Fruit fly (Drosophila melanogaster): ENCODE data around the gene Grl36b.

Gene Grl36b

DNA sequence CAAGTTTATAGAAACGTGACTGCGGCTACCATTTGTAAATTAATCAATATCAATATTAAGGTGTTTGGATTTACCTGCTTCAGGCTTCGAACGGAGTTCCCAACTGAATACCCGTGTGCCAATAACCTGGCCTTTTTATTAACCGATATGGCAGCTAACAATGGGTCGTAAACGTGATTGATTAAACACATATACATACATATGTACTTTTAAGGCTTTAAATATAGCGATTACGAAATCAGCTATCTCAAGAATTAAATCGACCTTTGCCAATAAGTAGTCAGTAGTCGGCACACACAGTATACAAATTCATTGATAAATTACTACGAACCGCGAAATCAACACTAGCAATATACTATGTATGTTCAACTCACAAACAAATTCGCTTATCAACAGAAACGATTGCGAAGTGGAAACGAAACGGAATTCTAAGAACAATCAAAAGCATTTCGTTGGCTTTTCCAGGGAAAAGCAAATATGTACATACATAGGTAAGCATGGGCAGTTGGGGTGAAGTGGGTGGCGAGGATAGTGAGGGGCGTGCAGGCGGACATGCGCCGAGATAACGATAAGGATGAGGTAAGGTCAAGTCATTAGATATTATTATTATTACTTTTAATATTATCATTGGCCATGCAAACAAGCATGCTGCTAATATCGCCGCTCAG is 23.1 kb upstream of the Grl36b start (continued):
- no peak for TF ChIP-seq CG11085 (GFP tag; IDR thresholded peaks at IDR 0.05)
- TF ChIP-seq mam (GFP tag; optimal IDR thresholded peaks at IDR 0.05): no peak
- peak; percentile 56 for TF ChIP-seq dmrt99B (tag; optimal IDR thresholded peaks at IDR 0.05)
- TF ChIP-seq CG1602 (GFP tag; optimal IDR thresholded peaks at IDR 0.05): peak; percentile 13
- TF ChIP-seq CG1233 (GFP tag; optimal IDR thresholded peaks at IDR 0.05): peak; percentile 88
- peak in 1 of 2 experiments; percentile 26 for TF ChIP-seq insv (GFP tag; optimal IDR thresholded peaks at IDR 0.05)
- 0 out of 2 replicates have a peak, but pooled peaks have one; percentile 7 for TF ChIP-seq CG31224 (GFP tag; IDR thresholded peaks at IDR 0.05)
- TF ChIP-seq Usf (GFP tag; optimal IDR thresholded peaks at IDR 0.05): no peak
- TF ChIP-seq prd (optimal IDR thresholded peaks at IDR 0.05): no peak
- no peak; the same call in 2 of the 3 replicates for TF ChIP-seq prd (GFP tag; IDR thresholded peaks at IDR 0.05)
- peak; percentile 84 for TF ChIP-seq CG3407 (GFP tag; optimal IDR thresholded peaks at IDR 0.05)
- TF ChIP-seq amos (GFP tag; IDR thresholded peaks at IDR 0.05; ENCODE audit: partially characterized antibody): no peak; the same call in 1 of the 2 replicates
- no peak; the same call in 1 of the 2 replicates for TF ChIP-seq seq (GFP tag; IDR thresholded peaks at IDR 0.05)
- TF ChIP-seq zen (tag; optimal IDR thresholded peaks at IDR 0.05): no peak
- TF ChIP-seq Dad (GFP tag; optimal IDR thresholded peaks at IDR 0.05): no peak
- peak; percentile 76 for TF ChIP-seq nau (GFP tag; optimal IDR thresholded peaks at IDR 0.05)
- no peak for TF ChIP-seq CG1832 (GFP tag; optimal IDR thresholded peaks at IDR 0.05)
- TF ChIP-seq CG10274 (GFP tag; optimal IDR thresholded peaks at IDR 0.05): peak; percentile 34
- no peak for TF ChIP-seq phol (tag; optimal IDR thresholded peaks at IDR 0.05)
- peak; percentile 67; the same call in 1 of the 2 replicates for TF ChIP-seq CG5953 (GFP tag; IDR thresholded peaks at IDR 0.05)
- peak; percentile 75 for TF ChIP-seq CG31365 (tag; optimal IDR thresholded peaks at IDR 0.05)
- no peak for TF ChIP-seq Dip3 (GFP tag; optimal IDR thresholded peaks at IDR 0.05)
- peak; percentile 42; the same call in 1 of the 2 replicates for TF ChIP-seq E2f2 (GFP tag; IDR thresholded peaks at IDR 0.05)
- peak; percentile 86 for TF ChIP-seq CrebB (tag; optimal IDR thresholded peaks at IDR 0.05)
- TF ChIP-seq CG8290 (GFP tag; optimal IDR thresholded peaks at IDR 0.05): peak; percentile 63
- TF ChIP-seq CG8290 (tag; optimal IDR thresholded peaks at IDR 0.05): peak; percentile 46 to 84
- peak; percentile 42 for TF ChIP-seq Sox102F (GFP tag; optimal IDR thresholded peaks at IDR 0.05)
- no peak for TF ChIP-seq CG8765 (GFP tag; IDR thresholded peaks at IDR 0.05)
- peak; percentile 47 for TF ChIP-seq tio (GFP tag; optimal IDR thresholded peaks at IDR 0.05)
- no peak for TF ChIP-seq peb (GFP tag; IDR thresholded peaks at IDR 0.05)
- TF ChIP-seq usp (GFP tag; optimal IDR thresholded peaks at IDR 0.05): no peak
- peak; percentile 72 for TF ChIP-seq CG11398 (GFP tag; optimal IDR thresholded peaks at IDR 0.05)
- peak; percentile 80 for TF ChIP-seq grn (GFP tag; optimal IDR thresholded peaks at IDR 0.05)
- no peak for TF ChIP-seq h (optimal IDR thresholded peaks at IDR 0.05)
- peak; percentile 78 for TF ChIP-seq Sox100B (GFP tag; optimal IDR thresholded peaks at IDR 0.05)
- no peak for TF ChIP-seq Neu2 (GFP tag; optimal IDR thresholded peaks at IDR 0.05; ENCODE audit: borderline replicate concordance)
- TF ChIP-seq slou (GFP tag; optimal IDR thresholded peaks at IDR 0.05): peak; percentile 27
- peak; percentile 61 for TF ChIP-seq CG11723 (GFP tag; optimal IDR thresholded peaks at IDR 0.05)
- peak; percentile 14 for TF ChIP-seq CG6654 (GFP tag; optimal IDR thresholded peaks at IDR 0.05)
- TF ChIP-seq Pdp1 (GFP tag; optimal IDR thresholded peaks at IDR 0.05): peak; percentile 3 to 48
- TF ChIP-seq CG12219 (GFP tag; optimal IDR thresholded peaks at IDR 0.05): peak; percentile 72
- no peak for TF ChIP-seq br (optimal IDR thresholded peaks at IDR 0.05)
- no peak for TF ChIP-seq wor (GFP tag; IDR thresholded peaks at IDR 0.05)
- no peak for TF ChIP-seq lbe (GFP tag; optimal IDR thresholded peaks at IDR 0.05)
- no peak for TF ChIP-seq CG11560 (tag; IDR thresholded peaks at IDR 0.05)
- peak; percentile 9; the same call in 1 of the 3 replicates for TF ChIP-seq Dbx (GFP tag; IDR thresholded peaks at IDR 0.05)
- no peak for TF ChIP-seq chn (GFP tag; optimal IDR thresholded peaks at IDR 0.05)
- no peak for TF ChIP-seq Aef1 (GFP tag; IDR thresholded peaks at IDR 0.05)
- peak; percentile 84 for TF ChIP-seq caup (GFP tag; optimal IDR thresholded peaks at IDR 0.05; ENCODE audit: severe bottlenecking)
- TF ChIP-seq Myb (GFP tag; optimal IDR thresholded peaks at IDR 0.05): no peak
- TF ChIP-seq ssp (GFP tag; IDR thresholded peaks at IDR 0.05): no peak
